Fruit fly (Drosophila melanogaster) ovary, adult (tissue): ENCODE measurements around the gene CG5910.

Source experiments
- CG17801 ChIP-seq: fragments of 200-800 bp; optimal IDR thresholded peaks from 2 replicates; lab custom pipeline; 2019; ENCODE audit warnings: missing biosample characterization, mild to moderate bottlenecking, missing genetic modification characterization, moderate library complexity; ENCODE audit not compliant: partially characterized antibody

The CG5910 gene

dm6 chr3L:20405337-20405887 lies 36.8 kb upstream of the CG5910 start:
- no peak for TF ChIP-seq CG17801

dm6 chr3L:20405971-20406948 lies 36.0 kb upstream of the CG5910 start:
- TF ChIP-seq CG17801 = no peak

DNA sequence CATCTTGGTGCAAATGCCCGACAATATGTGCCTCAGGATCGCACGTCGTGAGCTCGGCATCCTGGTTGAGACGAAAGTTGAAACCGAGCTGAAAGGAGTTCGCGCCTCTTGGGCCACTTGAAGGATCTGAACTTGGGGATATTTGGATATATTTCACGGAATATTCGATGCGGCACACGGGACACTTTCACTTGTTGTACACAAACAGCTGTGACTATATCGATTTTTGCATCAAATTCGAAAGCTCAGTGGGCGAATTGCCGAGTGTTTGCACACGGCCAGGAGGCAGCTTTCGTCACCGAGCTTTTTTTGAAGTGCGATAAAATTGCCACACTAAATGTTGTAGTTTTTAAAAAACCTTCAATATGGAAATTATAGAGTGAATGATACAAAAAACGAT lies 31.9 kb upstream of the CG5910 start, which contains the start of gene CG13248:
CG13248 (minus strand) TSS at position 222 of the 400 bp plus-strand sequence.
- no peak for TF ChIP-seq CG17801

DNA sequence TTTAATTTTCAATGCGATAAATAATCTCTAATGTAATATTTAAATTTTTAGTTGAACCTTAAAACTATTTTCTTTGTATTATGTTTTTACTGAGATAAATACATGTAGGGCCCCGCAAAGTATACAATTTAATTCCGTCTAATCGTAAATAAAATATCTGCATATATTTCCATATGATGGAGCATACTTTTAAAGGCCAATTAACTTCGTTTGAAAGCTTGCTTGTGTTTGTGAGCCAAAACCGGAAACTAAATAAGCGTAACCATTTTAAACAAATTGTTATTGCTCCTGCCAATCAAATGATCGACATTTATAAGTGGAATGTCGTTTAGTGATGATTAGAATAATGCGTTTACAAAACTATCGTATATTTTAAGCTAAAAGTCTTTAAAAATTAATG lies 31.4 kb upstream of the CG5910 start:
- TF ChIP-seq CG17801 = peak; percentile 41

dm6 chr3L:20413304-20413703 lies 28.9 kb upstream of the CG5910 start, which contains the start of gene zye:
Gene zye (plus strand): TSS chr3L:20413604.
- TF ChIP-seq CG17801 = no peak

- TF ChIP-seq CG17801 = no peak
Observed at dm6 chr3L:20425888-20426287, 16.3 kb upstream of the CG5910 start, which contains the start of gene CG5282. Gene CG5282 (minus strand): TSS chr3L:20426071.

DNA sequence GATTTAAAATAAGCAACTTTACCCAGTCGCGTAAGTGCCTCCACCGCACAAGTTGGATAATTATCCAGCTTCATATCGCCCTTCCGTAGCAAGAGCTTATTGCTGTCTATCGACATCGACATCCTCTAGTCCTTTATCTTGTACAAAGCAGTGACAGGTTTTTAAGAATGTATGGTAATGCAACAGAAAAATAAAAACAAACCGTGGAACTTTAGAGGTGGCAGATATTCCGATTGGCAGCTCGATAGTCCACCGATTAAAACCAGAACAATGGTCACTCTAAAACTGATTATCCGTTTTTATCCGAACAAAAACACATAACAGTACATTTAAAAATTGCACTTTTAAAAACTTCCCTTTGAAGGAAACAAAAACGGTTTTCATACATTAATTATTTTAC lies 14.8 kb upstream of the CG5910 start, which contains the start of gene CG5274:
CG5274 (minus strand) TSS at position 218 of the 400 bp plus-strand sequence.
- TF ChIP-seq CG17801 = no peak

DNA sequence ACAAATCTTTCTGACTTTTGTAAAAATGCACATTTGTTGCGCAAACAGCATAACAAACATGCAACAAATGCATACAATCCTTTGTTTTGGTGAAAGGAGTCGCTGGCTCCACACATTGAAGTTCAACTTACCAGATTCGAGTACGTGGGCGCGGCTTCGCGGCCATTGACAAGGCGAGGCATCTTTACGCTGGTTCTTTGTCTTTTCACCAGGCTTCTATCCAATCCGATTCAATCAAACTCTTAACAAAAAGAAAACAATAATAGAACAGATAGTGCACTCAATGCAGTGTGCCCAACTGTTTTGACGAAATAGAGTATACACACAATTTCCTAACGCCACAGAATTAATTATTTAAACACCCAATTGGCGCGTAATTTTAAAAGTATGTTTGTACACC lies 12.0 kb upstream of the CG5910 start, which contains the start of gene CG5262:
CG5262 (minus strand) TSS at position 294 of the 400 bp plus-strand sequence.
- peak; percentile 33 for TF ChIP-seq CG17801

DNA sequence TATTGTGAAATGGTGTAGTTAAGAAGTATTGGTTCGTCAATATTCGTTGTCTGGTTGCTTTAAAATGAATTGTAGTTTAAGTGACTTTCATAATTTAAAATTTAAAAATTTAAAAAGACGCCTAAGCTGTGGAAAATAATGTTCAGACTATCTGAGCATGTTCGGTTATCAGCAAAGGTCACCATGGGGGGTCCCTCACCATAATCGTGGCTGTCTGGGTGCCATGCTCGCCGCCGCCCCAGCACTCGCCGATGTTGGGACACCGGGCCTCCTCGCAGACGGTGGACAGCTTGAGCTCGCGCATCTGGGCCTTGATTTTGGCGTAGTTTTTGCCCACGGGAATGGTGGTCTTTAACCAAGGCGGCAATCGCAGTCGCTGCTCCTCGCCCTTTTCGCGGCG lies 10.6 kb upstream of the CG5910 start:
- TF ChIP-seq CG17801 = no peak

DNA sequence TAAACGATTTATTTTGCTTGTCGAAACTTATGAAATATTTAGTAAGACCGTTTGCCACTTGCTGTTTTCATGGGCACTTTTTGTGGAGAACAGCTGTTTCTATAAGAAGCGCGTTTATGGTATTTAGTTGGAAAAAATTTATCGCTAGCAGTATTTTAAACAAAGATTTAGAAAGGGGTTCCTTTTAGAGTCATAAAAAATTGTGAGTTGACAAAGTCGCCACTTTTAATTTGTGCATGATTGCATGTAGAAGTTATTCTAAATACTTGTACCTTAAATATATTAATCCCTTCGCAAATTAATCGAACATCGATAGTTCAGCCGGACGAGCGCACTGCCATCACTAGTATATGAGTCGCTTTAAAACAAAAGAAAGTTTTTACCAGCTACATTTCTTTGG lies 9.9 kb upstream of the CG5910 start, which contains the start of the genes Las and Psn:
Las (minus strand) TSS at position 65 of the 400 bp plus-strand sequence.
Psn (plus strand) TSS at position 172 of the 400 bp plus-strand sequence.
- TF ChIP-seq CG17801 = peak; percentile 10

DNA sequence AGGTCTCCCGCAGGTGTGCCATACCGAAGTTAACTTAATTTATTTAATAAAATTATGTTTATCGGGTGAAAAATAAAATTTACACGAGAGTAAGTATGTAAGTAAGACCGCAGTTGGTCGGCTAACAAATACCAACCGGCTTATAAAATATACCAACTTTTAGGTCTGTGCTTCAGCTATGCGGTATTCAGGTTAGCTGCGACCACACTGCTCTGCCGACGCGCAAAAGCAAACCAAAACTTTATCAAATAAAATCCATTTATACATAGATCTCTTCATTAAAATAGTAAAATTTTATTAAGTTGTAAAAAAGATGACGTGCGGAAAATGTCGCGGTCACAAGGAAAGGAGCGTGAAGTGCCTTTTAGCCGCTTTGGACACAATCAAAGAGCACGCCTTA lies 6.2 kb upstream of the CG5910 start, which contains the start of the genes mRpL15 and CtIP:
mRpL15 (minus strand) TSS at position 141 of the 400 bp plus-strand sequence.
CtIP (plus strand) TSS at position 182 of the 400 bp plus-strand sequence.
- TF ChIP-seq CG17801 = peak; percentile 5

DNA sequence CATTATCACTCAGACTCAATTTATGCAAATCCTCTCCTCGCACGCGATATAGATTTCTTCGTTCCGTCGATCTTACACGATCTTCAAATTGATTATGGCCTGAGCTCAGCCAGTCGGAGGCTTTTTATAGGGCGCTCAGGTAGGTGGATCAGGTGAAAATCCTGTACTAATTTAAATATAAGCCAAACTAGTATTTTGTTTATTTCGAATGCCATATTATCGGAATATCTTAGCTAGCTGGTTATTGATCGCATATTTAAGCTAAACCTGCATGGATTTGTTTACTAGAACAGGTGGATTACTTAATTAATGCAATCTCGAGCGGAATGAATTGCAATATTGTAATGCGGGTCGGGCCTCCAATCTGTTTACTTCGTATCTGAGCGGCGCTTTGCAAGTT lies 2.4 kb upstream of the CG5910 start, which contains the start of gene Hpd:
Hpd (minus strand) TSS at position 101 of the 400 bp plus-strand sequence.
- no peak for TF ChIP-seq CG17801

DNA sequence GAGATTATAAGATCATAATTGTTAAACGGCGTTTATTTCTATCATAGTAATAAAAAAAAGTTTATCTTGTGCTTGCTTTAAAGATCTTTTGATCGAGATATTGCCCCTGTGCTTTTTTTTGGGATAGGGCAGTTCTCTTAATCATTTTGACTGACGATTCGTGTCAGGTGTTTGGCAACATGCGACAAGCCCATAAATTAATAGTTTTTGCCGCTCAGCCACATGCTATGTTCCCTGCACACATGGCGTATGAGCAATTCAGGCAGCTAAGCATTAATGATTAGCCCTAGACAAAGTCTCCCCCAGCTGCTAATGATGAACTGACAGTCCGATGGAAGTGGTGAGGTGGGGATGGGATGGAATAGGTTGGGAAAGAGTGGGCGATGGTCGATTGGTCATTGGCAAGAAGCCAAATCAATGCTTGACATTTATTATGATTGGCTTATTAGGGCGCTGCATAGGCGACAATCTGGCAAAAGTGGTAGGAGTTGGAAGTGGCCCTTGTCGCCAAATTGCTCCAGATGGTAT lies 1.3 kb upstream of the CG5910 start:
- no peak for TF ChIP-seq CG17801

dm6 chr3L:20442674-20443313 lies 575 bp downstream of the CG5910 start:
- no peak for TF ChIP-seq CG17801

- peak; percentile 69 for TF ChIP-seq CG17801
Observed at dm6 chr3L:20444815-20445519, 2.7 kb downstream of the CG5910 start.
